Worm (Caenorhabditis elegans): ENCODE measurements around the gene nrx-1.

Gene nrx-1

DNA sequence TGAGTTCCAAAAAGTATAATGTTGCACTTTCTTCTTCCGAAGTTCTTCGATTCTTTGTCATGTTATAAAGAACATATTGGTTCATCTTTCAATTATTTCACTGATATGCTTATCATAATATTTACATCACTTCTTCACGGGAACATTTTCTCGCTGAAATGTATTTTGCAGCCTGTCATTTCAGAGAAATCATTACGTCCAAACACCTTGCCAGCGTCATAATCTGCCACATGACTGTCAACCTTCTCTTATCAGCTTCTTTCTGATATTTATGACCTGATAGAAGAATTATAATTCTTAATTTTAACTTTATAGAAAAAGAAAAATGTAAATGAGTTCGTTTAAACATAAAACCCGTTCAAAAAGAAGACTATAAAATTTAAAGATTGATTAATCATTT is 22.8 kb upstream of the nrx-1 start:
- no peak for TF ChIP-seq med-1 (GFP tag; optimal IDR thresholded peaks at IDR 0.05; ENCODE audit: insufficient read depth)
- no peak for TF ChIP-seq ztf-23 (GFP tag; IDR thresholded peaks at IDR 0.05)
- TF ChIP-seq T22C8.4 (GFP tag; IDR thresholded peaks at IDR 0.05): no peak
- TF ChIP-seq ztf-29 (GFP tag; IDR thresholded peaks at IDR 0.05): no peak
- TF ChIP-seq ref-1 (GFP tag; conservative IDR thresholded peaks at IDR 0.05): no peak
- no peak for TF ChIP-seq klf-2 (GFP tag; conservative IDR thresholded peaks at IDR 0.05)
- TF ChIP-seq tab-1 (GFP tag; IDR thresholded peaks at IDR 0.05): no peak
- no peak for TF ChIP-seq flt-1 (GFP tag; IDR thresholded peaks at IDR 0.05)

DNA sequence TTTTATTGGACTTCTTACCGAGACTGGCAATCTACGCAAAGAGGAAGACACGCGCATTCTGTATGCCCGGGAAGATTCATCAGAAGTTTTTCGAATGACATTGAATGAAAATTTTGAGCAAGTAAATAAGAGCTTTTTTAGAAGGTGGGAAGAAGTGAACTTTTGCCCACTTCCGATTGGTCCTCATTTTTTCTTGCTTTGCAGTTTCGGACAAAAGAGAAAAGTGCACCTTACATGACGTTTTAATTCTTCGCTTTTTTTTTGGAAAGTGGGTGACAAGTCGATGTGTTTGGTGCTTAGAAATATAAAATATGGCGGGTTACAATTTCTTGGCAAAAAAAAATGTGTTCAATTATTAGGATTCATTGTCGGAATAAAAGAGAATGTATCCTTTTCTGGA is 20.4 kb upstream of the nrx-1 start, which contains the start of gene secs-1:
TSS of gene secs-1 (minus strand) at position 101 of the 400 bp plus-strand sequence.
- TF ChIP-seq ztf-23 (GFP tag; IDR thresholded peaks at IDR 0.05) (no peak), med-1 (GFP tag; optimal IDR thresholded peaks at IDR 0.05; ENCODE audit: insufficient read depth) (no peak), T22C8.4 (GFP tag; IDR thresholded peaks at IDR 0.05) (no peak), ref-1 (GFP tag; conservative IDR thresholded peaks at IDR 0.05) (no peak), ztf-29 (GFP tag; IDR thresholded peaks at IDR 0.05) (no peak), cog-1 (tag; optimal IDR thresholded peaks at IDR 0.05) (no peak), tab-1 (GFP tag; IDR thresholded peaks at IDR 0.05) (no peak), klf-2 (GFP tag; conservative IDR thresholded peaks at IDR 0.05) (no peak), flt-1 (GFP tag; IDR thresholded peaks at IDR 0.05) (no peak)

DNA sequence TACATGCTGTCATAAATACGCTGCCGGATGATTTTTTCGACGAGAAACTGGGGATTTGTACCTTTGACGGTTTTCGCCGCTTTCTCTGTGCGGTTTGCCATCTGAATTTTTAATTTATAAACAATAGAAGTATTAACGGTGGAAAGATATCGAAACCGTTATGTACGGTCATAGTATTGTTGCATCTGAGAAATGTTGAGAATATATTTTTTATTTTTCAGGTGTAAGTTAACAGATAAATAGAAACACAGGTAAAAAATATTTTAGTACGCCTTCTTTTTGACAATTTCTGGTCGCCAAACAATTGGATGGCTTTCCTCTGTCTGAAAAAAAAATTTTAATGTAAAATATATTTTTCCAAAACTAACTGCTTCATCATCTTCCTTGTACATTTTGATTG is 18.9 kb upstream of the nrx-1 start, which contains the start of gene prp-38:
TSS of gene prp-38 (minus strand) at position 101 of the 400 bp plus-strand sequence.
- TF ChIP-seq ztf-23 (GFP tag; IDR thresholded peaks at IDR 0.05): no peak
- no peak for TF ChIP-seq tab-1 (GFP tag; IDR thresholded peaks at IDR 0.05)
- no peak for TF ChIP-seq med-1 (GFP tag; optimal IDR thresholded peaks at IDR 0.05; ENCODE audit: insufficient read depth)
- no peak for TF ChIP-seq klf-2 (GFP tag; conservative IDR thresholded peaks at IDR 0.05)
- no peak for TF ChIP-seq cog-1 (tag; optimal IDR thresholded peaks at IDR 0.05)
- no peak for TF ChIP-seq T22C8.4 (GFP tag; IDR thresholded peaks at IDR 0.05)
- TF ChIP-seq ref-1 (GFP tag; conservative IDR thresholded peaks at IDR 0.05): no peak
- no peak for TF ChIP-seq flt-1 (GFP tag; IDR thresholded peaks at IDR 0.05)
- TF ChIP-seq ztf-29 (GFP tag; IDR thresholded peaks at IDR 0.05): no peak

DNA sequence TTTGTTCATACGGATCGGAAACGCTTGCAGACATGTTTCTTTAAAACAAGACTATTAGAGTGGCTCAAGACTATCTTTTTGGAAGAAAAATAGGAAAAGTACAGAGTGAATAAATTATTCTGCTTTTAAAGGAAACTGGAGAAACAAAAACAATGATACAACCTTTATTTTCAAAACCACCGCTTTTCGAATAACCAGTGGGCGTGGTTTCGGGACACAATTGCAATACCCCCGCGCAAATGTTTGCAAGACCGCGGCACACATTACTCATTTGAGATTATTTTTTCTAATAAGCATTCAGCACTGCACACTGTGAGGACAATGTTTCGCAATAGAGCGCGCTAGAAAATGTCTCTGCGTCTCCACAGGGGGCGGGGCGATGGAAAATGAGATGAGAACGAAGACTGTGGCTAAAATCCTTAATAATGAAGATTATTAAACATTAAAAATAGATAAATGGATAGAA is 16.9 kb upstream of the nrx-1 start, which contains the start of gene plrg-1:
TSS of gene plrg-1 (minus strand) at position 51 of the 466 bp plus-strand sequence.
- TF ChIP-seq ztf-23 (GFP tag; IDR thresholded peaks at IDR 0.05): peak; percentile 92
- TF ChIP-seq med-1 (GFP tag; optimal IDR thresholded peaks at IDR 0.05; ENCODE audit: insufficient read depth): peak; percentile 90
- peak; percentile 96 for TF ChIP-seq flt-1 (GFP tag; IDR thresholded peaks at IDR 0.05)
- peak; percentile 61 for TF ChIP-seq ref-1 (GFP tag; conservative IDR thresholded peaks at IDR 0.05)
- peak; percentile 93 for TF ChIP-seq cog-1 (tag; optimal IDR thresholded peaks at IDR 0.05)
- TF ChIP-seq tab-1 (GFP tag; IDR thresholded peaks at IDR 0.05): peak; percentile 92
- TF ChIP-seq klf-2 (GFP tag; conservative IDR thresholded peaks at IDR 0.05): peak; percentile 78
- TF ChIP-seq T22C8.4 (GFP tag; IDR thresholded peaks at IDR 0.05): peak; percentile 61; the same call in 1 of the 2 replicates
- peak; percentile 83; the same call in 1 of the 2 replicates for TF ChIP-seq ztf-29 (GFP tag; IDR thresholded peaks at IDR 0.05)

DNA sequence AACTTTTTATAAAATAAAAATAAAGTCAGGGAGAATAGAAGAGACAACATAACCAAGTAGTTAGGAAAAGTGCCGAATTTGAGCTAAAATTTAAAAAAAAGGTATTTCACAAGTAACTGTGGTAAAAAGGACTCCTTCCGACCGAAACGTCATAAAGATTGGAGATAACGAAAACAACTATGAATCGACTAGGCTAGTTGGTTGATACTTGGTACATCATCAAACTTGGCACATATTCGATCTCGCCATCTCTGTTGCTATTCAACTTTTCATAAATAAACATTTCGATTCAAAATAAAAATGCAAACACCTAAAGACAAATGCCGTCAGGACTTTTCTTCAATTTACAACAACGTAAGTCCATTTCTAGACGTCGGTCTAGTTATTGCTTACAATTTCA is 13.0 kb upstream of the nrx-1 start, which contains the start of gene C29A12.22:
TSS of gene C29A12.22 (plus strand) at position 301 of the 400 bp plus-strand sequence.
- TF ChIP-seq klf-2 (GFP tag; conservative IDR thresholded peaks at IDR 0.05): no peak
- TF ChIP-seq med-1 (GFP tag; optimal IDR thresholded peaks at IDR 0.05; ENCODE audit: insufficient read depth): no peak

DNA sequence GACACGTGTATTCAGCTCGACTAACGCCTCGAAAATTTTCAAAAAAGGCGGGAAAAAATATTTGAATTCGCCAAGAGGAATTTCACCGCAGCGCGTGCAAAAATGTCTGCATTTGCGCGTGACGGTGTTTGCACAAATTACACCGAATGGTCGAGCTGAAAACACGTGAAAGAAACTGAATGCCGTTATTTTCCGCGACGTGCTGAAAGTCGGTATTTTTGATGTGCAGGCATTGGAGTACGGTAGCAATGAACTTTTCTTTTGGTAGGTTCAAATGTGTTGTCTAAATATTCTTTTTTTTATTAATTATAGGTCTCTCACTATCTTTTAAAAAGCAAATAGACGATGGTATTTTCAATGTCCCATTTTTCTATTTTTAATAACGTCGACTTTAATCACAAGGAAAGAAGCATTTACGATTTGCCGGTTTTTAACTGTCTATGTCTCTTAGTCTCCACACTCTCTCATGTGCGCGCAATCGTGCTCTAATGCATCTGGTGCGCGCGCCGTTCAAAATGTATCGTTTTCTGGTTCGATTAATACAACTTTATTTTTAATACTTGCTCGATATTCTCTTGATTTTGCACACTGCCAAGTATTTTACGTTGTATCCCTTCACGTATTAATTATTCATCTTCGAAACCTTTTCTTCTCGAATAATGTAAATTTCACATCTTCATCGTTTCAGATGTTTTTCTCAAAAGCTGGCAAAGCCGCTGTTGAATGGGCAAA is 11.2 kb upstream of the nrx-1 start, which contains the start of the genes C29A12.1 and lig-1:
TSS of gene C29A12.1 (minus strand) at position 63 of the 732 bp plus-strand sequence.
TSS of gene lig-1 (plus strand) at position 682 of the 732 bp plus-strand sequence.
- TF ChIP-seq med-1 (GFP tag; optimal IDR thresholded peaks at IDR 0.05; ENCODE audit: insufficient read depth) (no peak), T22C8.4 (GFP tag; IDR thresholded peaks at IDR 0.05) (no peak), ztf-23 (GFP tag; IDR thresholded peaks at IDR 0.05) (no peak), tab-1 (GFP tag; IDR thresholded peaks at IDR 0.05) (no peak), flt-1 (GFP tag; IDR thresholded peaks at IDR 0.05) (no peak), ref-1 (GFP tag; conservative IDR thresholded peaks at IDR 0.05) (no peak), ztf-29 (GFP tag; IDR thresholded peaks at IDR 0.05) (no peak), klf-2 (GFP tag; conservative IDR thresholded peaks at IDR 0.05) (no peak), cog-1 (tag; optimal IDR thresholded peaks at IDR 0.05) (no peak)

DNA sequence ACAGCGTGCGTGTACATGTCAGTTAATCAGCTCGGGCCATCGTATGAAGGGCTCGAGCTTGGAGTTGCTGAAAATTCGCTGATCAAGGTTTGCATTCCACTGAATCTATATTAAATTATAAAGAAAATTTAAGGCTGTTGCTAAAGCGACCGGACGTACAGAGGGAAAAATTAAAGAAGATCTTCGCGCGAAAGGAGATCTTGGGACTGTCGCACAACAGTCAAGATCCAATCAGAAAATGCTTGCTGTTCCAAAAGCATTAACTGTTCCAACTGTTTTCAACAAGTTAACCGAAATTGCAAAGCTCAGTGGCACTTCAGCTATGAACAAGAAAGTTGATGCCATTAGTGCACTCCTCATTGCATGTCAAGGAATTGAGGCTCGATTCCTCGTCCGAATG is 10.5 kb upstream of the nrx-1 start:
- TF ChIP-seq tab-1 (GFP tag; IDR thresholded peaks at IDR 0.05) (no peak), klf-2 (GFP tag; conservative IDR thresholded peaks at IDR 0.05) (no peak), T22C8.4 (GFP tag; IDR thresholded peaks at IDR 0.05) (no peak)

DNA sequence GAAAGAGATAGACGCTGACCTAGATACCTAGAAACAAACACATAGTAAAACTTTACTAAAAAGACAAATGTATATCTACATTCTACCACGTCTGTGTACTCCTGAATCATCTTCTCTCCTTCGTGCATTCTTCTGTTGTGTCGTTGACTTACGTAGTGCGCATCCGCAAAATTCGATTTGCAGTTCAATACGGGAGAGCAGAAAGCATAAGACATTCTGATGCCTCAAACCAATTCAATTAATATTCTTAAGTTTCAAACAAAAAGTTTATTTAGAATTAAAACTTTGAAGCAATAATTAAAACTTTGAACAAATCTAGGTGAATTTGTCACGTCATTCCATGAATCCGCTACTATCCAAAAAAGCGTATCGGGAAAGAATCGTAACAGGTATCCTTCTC is 8.0 kb upstream of the nrx-1 start:
- no peak for TF ChIP-seq ztf-23 (GFP tag; IDR thresholded peaks at IDR 0.05)
- TF ChIP-seq flt-1 (GFP tag; IDR thresholded peaks at IDR 0.05): no peak
- TF ChIP-seq klf-2 (GFP tag; conservative IDR thresholded peaks at IDR 0.05): no peak
- no peak for TF ChIP-seq tab-1 (GFP tag; IDR thresholded peaks at IDR 0.05)
- no peak for TF ChIP-seq ref-1 (GFP tag; conservative IDR thresholded peaks at IDR 0.05)
- no peak for TF ChIP-seq ztf-29 (GFP tag; IDR thresholded peaks at IDR 0.05)
- TF ChIP-seq T22C8.4 (GFP tag; IDR thresholded peaks at IDR 0.05): no peak

DNA sequence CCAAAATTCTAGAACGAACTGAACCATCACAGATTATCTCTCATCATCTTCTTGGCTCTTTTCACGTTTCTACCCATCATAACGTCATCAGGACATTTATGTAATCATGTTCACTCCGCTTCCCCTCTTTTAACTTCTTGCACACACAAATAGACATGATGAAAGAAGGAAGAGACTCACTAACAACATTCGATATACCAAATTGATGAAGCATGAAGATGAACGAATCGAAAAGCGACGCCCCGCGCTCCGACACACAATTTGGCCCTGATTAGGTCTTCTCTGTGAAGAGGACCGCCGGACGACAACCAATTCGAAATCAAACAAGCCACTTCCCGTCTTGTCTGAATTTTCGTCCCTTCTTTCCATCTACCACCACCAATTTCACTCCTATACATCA is 6.3 kb upstream of the nrx-1 start:
- TF ChIP-seq ref-1 (GFP tag; conservative IDR thresholded peaks at IDR 0.05) (no peak), klf-2 (GFP tag; conservative IDR thresholded peaks at IDR 0.05) (no peak), T22C8.4 (GFP tag; IDR thresholded peaks at IDR 0.05) (no peak), ztf-29 (GFP tag; IDR thresholded peaks at IDR 0.05) (no peak), flt-1 (GFP tag; IDR thresholded peaks at IDR 0.05) (no peak), cog-1 (tag; optimal IDR thresholded peaks at IDR 0.05) (no peak), med-1 (GFP tag; optimal IDR thresholded peaks at IDR 0.05; ENCODE audit: insufficient read depth) (no peak), ztf-23 (GFP tag; IDR thresholded peaks at IDR 0.05) (no peak), tab-1 (GFP tag; IDR thresholded peaks at IDR 0.05) (no peak)

Measured in whole organism, midembryonic.